Fruit fly (Drosophila melanogaster): Measurements from ENCODE around the gene Naa30A.
A peak's percentile ranks its signal among the peaks of the same experiment; 100 is the strongest.

Gene Naa30A

DNA sequence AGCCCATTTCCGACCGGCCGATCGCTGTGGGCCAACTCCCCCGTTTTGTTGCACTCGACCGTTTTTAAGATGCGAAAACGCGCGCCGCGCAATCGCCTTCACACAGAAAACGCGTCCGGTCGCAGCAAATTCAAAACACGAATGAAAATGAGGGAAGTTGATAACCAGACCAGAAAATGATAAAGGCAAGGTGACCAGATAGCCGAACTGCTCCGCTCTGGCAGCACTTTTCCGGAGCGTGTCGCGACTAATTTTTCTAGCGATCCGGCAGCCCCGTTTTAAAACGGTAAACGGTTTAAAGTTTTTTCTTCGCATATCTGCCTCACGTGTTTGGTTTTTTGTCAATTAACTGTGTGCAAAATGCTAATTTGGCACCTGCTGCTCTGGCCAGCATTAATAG lies 19.7 kb upstream of the Naa30A start, which contains the start of gene DAAM (continued):
- TF ChIP-seq Atf3 (GFP tag; optimal IDR thresholded peaks at IDR 0.05) (no peak), br (optimal IDR thresholded peaks at IDR 0.05) (no peak), CG4404 (GFP tag; IDR thresholded peaks at IDR 0.05) (no peak), D19B (GFP tag; optimal IDR thresholded peaks at IDR 0.05) (no peak), gsb-n (tag; optimal IDR thresholded peaks at IDR 0.05) (no peak), ewg (GFP tag; optimal IDR thresholded peaks at IDR 0.05) (peak; percentile 81), CG2712 (tag; optimal IDR thresholded peaks at IDR 0.05) (no peak), CG17186 (GFP tag; optimal IDR thresholded peaks at IDR 0.05) (peak; percentile 65), so (GFP tag; IDR thresholded peaks at IDR 0.05) (no peak), croc (GFP tag; conservative IDR thresholded peaks at IDR 0.05) (no peak), Atf-2 (GFP tag; optimal IDR thresholded peaks at IDR 0.05) (no peak), CHES-1-like (GFP tag; optimal IDR thresholded peaks at IDR 0.05) (peak; percentile 61), CG2199 (GFP tag; IDR thresholded peaks at IDR 0.05) (peak; percentile 80; the same call in 2 of the 3 replicates), pita (GFP tag; optimal IDR thresholded peaks at IDR 0.05) (peak; percentile 71), corto (GFP tag; optimal IDR thresholded peaks at IDR 0.05) (no peak), HmgZ (tag; optimal IDR thresholded peaks at IDR 0.05) (peak; percentile 85), CG6683 (GFP tag; optimal IDR thresholded peaks at IDR 0.05) (no peak), CG4707 (GFP tag; optimal IDR thresholded peaks at IDR 0.05) (no peak), CG6654 (GFP tag; optimal IDR thresholded peaks at IDR 0.05) (no peak), Adf1 (GFP tag; IDR thresholded peaks at IDR 0.05) (no peak; the same call in 1 of the 2 replicates), CG11504 (tag; optimal IDR thresholded peaks at IDR 0.05) (no peak), fru (optimal IDR thresholded peaks at IDR 0.05) (no peak), Lim3 (GFP tag; IDR thresholded peaks at IDR 0.05) (no peak), CG12299 (tag; optimal IDR thresholded peaks at IDR 0.05) (no peak), CG11723 (GFP tag; optimal IDR thresholded peaks at IDR 0.05) (peak; percentile 3), Scr (GFP tag; IDR thresholded peaks at IDR 0.05; ENCODE audit: partially characterized antibody) (0 out of 2 replicates have a peak, but pooled peaks have one; percentile 29), Elba2 (GFP tag; optimal IDR thresholded peaks at IDR 0.05) (no peak), CG8281 (tag; optimal IDR thresholded peaks at IDR 0.05) (no peak), bab2 (GFP tag; optimal IDR thresholded peaks at IDR 0.05) (no peak), CG7745 (tag; optimal IDR thresholded peaks at IDR 0.05) (no peak), CG1024 (GFP tag; IDR thresholded peaks at IDR 0.05) (no peak), CG9932 (GFP tag; IDR thresholded peaks at IDR 0.05) (peak; percentile 58), D (optimal IDR thresholded peaks at IDR 0.05) (no peak), D (GFP tag; optimal IDR thresholded peaks at IDR 0.05) (no peak), onecut (GFP tag; IDR thresholded peaks at IDR 0.05) (no peak), pan (optimal IDR thresholded peaks at IDR 0.05) (no peak), pan (GFP tag; optimal IDR thresholded peaks at IDR 0.05 in 1 of 2, IDR thresholded peaks at IDR 0.05 in 1 of 2) (no peak), CG8388 (GFP tag; optimal IDR thresholded peaks at IDR 0.05) (no peak), pnt (GFP tag; optimal IDR thresholded peaks at IDR 0.05) (no peak), CG3065 (GFP tag; optimal IDR thresholded peaks at IDR 0.05) (no peak), ab (GFP tag; optimal IDR thresholded peaks at IDR 0.05) (no peak), shn (GFP tag; optimal IDR thresholded peaks at IDR 0.05) (peak; percentile 4), Abd-B (GFP tag; optimal IDR thresholded peaks at IDR 0.05) (no peak), CG13287 (GFP tag; IDR thresholded peaks at IDR 0.05; ENCODE audit: partially characterized antibody) (peak; percentile 61), nom (GFP tag; optimal IDR thresholded peaks at IDR 0.05) (no peak), btn (GFP tag; optimal IDR thresholded peaks at IDR 0.05) (no peak), ems (GFP tag; optimal IDR thresholded peaks at IDR 0.05) (no peak), org-1 (GFP tag; optimal IDR thresholded peaks at IDR 0.05) (peak; percentile 12), otp (GFP tag; IDR thresholded peaks at IDR 0.05) (no peak), sr (GFP tag; IDR thresholded peaks at IDR 0.05) (peak; percentile 44; the same call in 2 of the 3 replicates), CG9876 (GFP tag; optimal IDR thresholded peaks at IDR 0.05) (peak; percentile 41), CG7987 (GFP tag; optimal IDR thresholded peaks at IDR 0.05) (peak; percentile 59), H2.0 (GFP tag; IDR thresholded peaks at IDR 0.05) (no peak)

All from whole organism, embryonic.